Worm (Caenorhabditis elegans) whole organism, midembryonic: ENCODE measurements around the gene hda-4.

ENCODE experiments used
- cog-1 ChIP-seq: sonication (generic microtip); optimal IDR thresholded peaks from 2 replicates; lab custom pipeline; 2016; ENCODE audit warnings: missing genetic modification characterization, missing compliant biosample characterization
- flt-1 ChIP-seq: fragments of 200-800 bp; sonication (Bioruptor generic); IDR thresholded peaks from 2 replicates; pipeline ENCODE4 v1.3.6; 2022; ENCODE audit warnings: missing genetic modification characterization, missing compliant biosample characterization
- klf-2 ChIP-seq: fragments of 200-800 bp; sonication (Bioruptor generic); conservative IDR thresholded peaks from 2 replicates; pipeline ENCODE4 v1.3.6; 2022; ENCODE audit warnings: missing genetic modification reagents, missing genetic modification characterization, missing compliant biosample characterization
- med-1 ChIP-seq: sonication (generic microtip); optimal IDR thresholded peaks from 2 replicates; lab custom pipeline; 2017; ENCODE audit warnings: missing genetic modification characterization, mild to moderate bottlenecking, missing compliant biosample characterization, antibody characterized with exemption, missing genetic modification reagents; ENCODE audit not compliant: insufficient read depth
- tab-1 ChIP-seq: fragments of 200-800 bp; sonication (Bioruptor generic); IDR thresholded peaks from 2 replicates; pipeline ENCODE4 v1.3.6; 2022; ENCODE audit warnings: missing genetic modification characterization, missing compliant biosample characterization

ce11 chrX:16787152-16787551 lies 57.8 kb downstream of the hda-4 start:
- TF ChIP-seq klf-2: no peak
- TF ChIP-seq med-1 (GFP tag; lab: Kevin White, UChicago): no peak
- TF ChIP-seq tab-1 (GFP tag; lab: Robert Waterston, UW): no peak
- TF ChIP-seq flt-1 (GFP tag; lab: Robert Waterston, UW): no peak
- TF ChIP-seq cog-1 (tag; lab: Kevin White, UChicago): no peak
